Fruit fly (Drosophila melanogaster) whole organism, embryonic: ENCODE measurements around the gene Dis3.

Experiments
- Blimp-1 ChIP-seq: fragments of 200-800 bp; sonication (Bioruptor generic); optimal IDR thresholded peaks from 3 replicates; lab custom pipeline; 2018; ENCODE audit warnings: missing biosample characterization, missing genetic modification characterization, mild to moderate bottlenecking, moderate library complexity, missing genetic modification reagents
- CG10366 ChIP-seq: fragments of 200-800 bp; sonication (Bioruptor generic); IDR thresholded peaks from 2 replicates; pipeline ENCODE4 v1.3.6; 2022; ENCODE audit warnings: missing biosample characterization, missing genetic modification characterization
- CG12299 ChIP-seq: fragments of 200-800 bp; sonication (Bioruptor generic); optimal IDR thresholded peaks from 2 replicates; lab custom pipeline; 2018; ENCODE audit warnings: missing biosample characterization, mild to moderate bottlenecking, missing genetic modification characterization
- CG16813 ChIP-seq: fragments of 200-800 bp; sonication (Bioruptor generic); IDR thresholded peaks from 3 replicates; pipeline ENCODE4 v1.3.6; 2022; ENCODE audit warnings: missing biosample characterization, missing genetic modification characterization; ENCODE audit not compliant: partially characterized antibody
- GATAe ChIP-seq: fragments of 200-800 bp; sonication (Bioruptor generic); conservative IDR thresholded peaks from 2 replicates; pipeline ENCODE4 v1.3.6; 2022; ENCODE audit warnings: missing biosample characterization, missing genetic modification characterization
- Kr ChIP-seq: fragments of 200-800 bp; sonication (Bioruptor generic); optimal IDR thresholded peaks from 2 replicates; lab custom pipeline; 2017; ENCODE audit warnings: missing biosample characterization, mild to moderate bottlenecking, missing genetic modification characterization
- ci ChIP-seq: fragments of 200-800 bp; sonication (Bioruptor generic); IDR thresholded peaks from 3 replicates; pipeline ENCODE4 v1.3.6; 2022; ENCODE audit warnings: missing biosample characterization, missing genetic modification characterization
- fd3F ChIP-seq: fragments of 200-800 bp; sonication (Bioruptor generic); optimal IDR thresholded peaks from 2 replicates; lab custom pipeline; 2018; ENCODE audit warnings: missing biosample characterization, mild to moderate bottlenecking, missing genetic modification characterization, moderate library complexity
- gem ChIP-seq: fragments of 200-800 bp; sonication (Bioruptor generic); optimal IDR thresholded peaks from 2 replicates; lab custom pipeline; 2019; ENCODE audit warnings: missing biosample characterization, mild to moderate bottlenecking, missing genetic modification characterization, moderate library complexity
- sd ChIP-seq: fragments of 200-800 bp; sonication (Bioruptor generic); optimal IDR thresholded peaks from 3 replicates; lab custom pipeline; 2018; ENCODE audit warnings: missing biosample characterization, mild to moderate bottlenecking, missing genetic modification characterization, moderate library complexity
- tap ChIP-seq: fragments of 200-800 bp; optimal IDR thresholded peaks from 3 replicates; lab custom pipeline; 2019; ENCODE audit warnings: missing biosample characterization, mild to moderate bottlenecking, missing genetic modification characterization, moderate library complexity
- tgo ChIP-seq: fragments of 200-800 bp; sonication (Bioruptor generic); IDR thresholded peaks from 3 replicates; pipeline ENCODE4 v1.3.6; 2022; ENCODE audit warnings: missing biosample characterization, missing genetic modification characterization
- z ChIP-seq: fragments of 200-800 bp; sonication (Bioruptor generic); IDR thresholded peaks from 3 replicates; pipeline ENCODE4 v1.3.6; 2022; ENCODE audit warnings: missing biosample characterization, missing genetic modification characterization

DNA sequence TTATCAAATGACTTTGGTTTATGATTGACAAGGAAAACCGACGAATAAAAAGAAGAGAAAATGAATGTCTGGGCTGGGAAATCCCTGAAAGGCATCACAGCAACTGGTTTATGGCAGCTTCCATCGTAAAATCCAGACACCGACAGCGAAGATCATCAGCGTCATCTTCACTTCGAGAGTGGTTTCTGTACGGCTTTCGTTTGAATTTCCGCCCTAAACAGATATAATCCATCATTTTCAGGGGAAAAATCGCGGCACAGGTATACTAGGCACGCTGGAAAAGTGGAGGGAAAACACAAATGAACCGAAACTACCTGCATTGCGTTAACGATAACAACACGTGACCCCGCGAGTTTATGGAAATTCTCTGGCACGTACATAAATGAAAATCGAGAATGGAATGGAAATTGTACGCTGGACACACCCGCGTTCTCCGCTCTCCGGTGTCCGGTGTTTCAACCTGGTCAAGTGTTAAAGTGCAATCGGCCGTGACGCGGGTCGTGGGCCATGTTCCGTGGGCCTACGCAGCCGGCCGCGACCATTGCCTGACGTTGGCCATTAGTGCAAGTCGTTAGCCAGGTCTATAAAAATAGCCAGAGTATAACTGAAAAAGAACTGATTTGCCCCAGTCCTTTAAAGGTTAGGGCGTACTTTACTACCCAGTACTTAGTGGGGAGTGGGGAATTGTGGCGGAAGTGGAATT lies 35.6 kb upstream of the Dis3 start:
- no peak for TF ChIP-seq gem (tag; lab: Kevin White, UChicago)
- no peak for TF ChIP-seq GATAe (GFP tag; lab: Robert Waterston, UW)
- no peak for TF ChIP-seq CG16813 (GFP tag; lab: Robert Waterston, UW)
- no peak for TF ChIP-seq sd
- TF ChIP-seq ci = no peak
- no peak for TF ChIP-seq tgo (GFP tag; lab: Robert Waterston, UW)
- no peak for TF ChIP-seq Kr (GFP tag; lab: Kevin White, UChicago)
- TF ChIP-seq tap (tag; lab: Kevin White, UChicago) = no peak
- TF ChIP-seq z = no peak
- TF ChIP-seq Blimp-1 (GFP tag; lab: Kevin White, UChicago) = no peak
- TF ChIP-seq CG12299 (tag; lab: Kevin White, UChicago) = no peak
- no peak for TF ChIP-seq CG10366 (GFP tag; lab: Robert Waterston, UW)
- TF ChIP-seq fd3F (GFP tag; lab: Kevin White, UChicago) = no peak
